Worm (Caenorhabditis elegans): Measurements from ENCODE around the gene F45D3.3.

The F45D3.3 gene

DNA sequence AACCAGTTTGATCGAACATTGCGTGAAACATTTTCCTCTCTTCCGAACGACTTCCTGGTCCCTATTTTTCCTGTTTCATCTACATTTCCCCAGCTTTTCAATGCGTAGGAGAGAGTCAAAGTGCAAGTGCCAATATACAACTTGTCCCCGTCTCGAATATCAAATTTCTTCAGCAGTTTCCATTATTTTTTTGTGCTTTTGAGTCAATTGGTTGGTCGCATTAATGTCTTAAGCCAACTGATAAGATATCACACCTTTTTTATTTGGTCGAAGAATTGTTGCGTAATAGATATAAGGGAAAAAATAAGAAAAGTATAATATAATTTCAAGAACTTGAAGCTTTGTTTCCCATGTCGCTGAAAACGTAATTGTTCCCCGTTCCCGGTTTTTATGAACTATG lies 17.8 kb downstream of the F45D3.3 start:
- TF ChIP-seq ham-2 (GFP tag; optimal IDR thresholded peaks at IDR 0.05) (no peak), unc-39 (tag; optimal IDR thresholded peaks at IDR 0.05) (no peak), zip-8 (tag; optimal IDR thresholded peaks at IDR 0.05) (peak; percentile 75)

- TF ChIP-seq hlh-1 (tag; optimal IDR thresholded peaks at IDR 0.05) = no peak
- peak; percentile 5 for TF ChIP-seq ces-1 (GFP tag; optimal IDR thresholded peaks at IDR 0.05)
These were observed 19.1 kb downstream of the F45D3.3 start for ce11 chrV:12531084-12531483.

- TF ChIP-seq flh-1 (GFP tag; optimal IDR thresholded peaks at IDR 0.05) = no peak
- no peak for TF ChIP-seq nhr-237 (tag; optimal IDR thresholded peaks at IDR 0.05)
- no peak for TF ChIP-seq mls-2 (tag; optimal IDR thresholded peaks at IDR 0.05)
- TF ChIP-seq zip-8 (tag; optimal IDR thresholded peaks at IDR 0.05) = no peak
- TF ChIP-seq snpc-4 (tag; optimal IDR thresholded peaks at IDR 0.05) = no peak
- no peak for TF ChIP-seq nhr-12 (tag; optimal IDR thresholded peaks at IDR 0.05)
- no peak for TF ChIP-seq hlh-1 (tag; optimal IDR thresholded peaks at IDR 0.05)
- TF ChIP-seq ceh-43 (GFP tag; optimal IDR thresholded peaks at IDR 0.05) = no peak
These were observed 20.1 kb downstream of the F45D3.3 start for ce11 chrV:12530129-12530528.

DNA sequence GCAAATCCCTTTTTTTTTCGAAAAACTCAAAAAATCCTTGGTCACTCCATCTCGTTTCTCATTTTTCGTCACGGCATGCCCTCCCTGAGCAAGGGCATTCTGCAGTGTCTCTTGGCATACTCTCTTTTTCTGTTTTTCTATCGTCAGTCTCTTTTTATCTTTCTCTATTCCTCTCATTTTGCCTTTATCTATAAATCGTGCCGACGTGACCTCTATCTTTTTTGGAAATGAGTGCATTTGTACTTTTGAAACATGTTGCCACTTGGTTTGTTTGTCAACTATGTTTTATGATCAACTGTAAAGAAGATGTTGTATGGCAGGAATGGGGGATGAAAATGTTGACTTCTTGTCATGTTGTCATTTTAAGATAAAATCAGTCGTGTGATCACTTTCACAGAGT lies 21.3 kb downstream of the F45D3.3 start:
- TF ChIP-seq flh-1 (GFP tag; optimal IDR thresholded peaks at IDR 0.05) (no peak), lsy-2 (tag; optimal IDR thresholded peaks at IDR 0.05) (no peak), unc-62 (GFP tag; optimal IDR thresholded peaks at IDR 0.05) (no peak), unc-120 (tag; optimal IDR thresholded peaks at IDR 0.05; ENCODE audit: poor library complexity, severe bottlenecking) (no peak), ceh-43 (GFP tag; optimal IDR thresholded peaks at IDR 0.05) (no peak), ham-2 (GFP tag; optimal IDR thresholded peaks at IDR 0.05) (no peak), M03D4.4 (tag; optimal IDR thresholded peaks at IDR 0.05) (no peak), tbx-8 (GFP tag; optimal IDR thresholded peaks at IDR 0.05) (no peak), nhr-28 (tag; optimal IDR thresholded peaks at IDR 0.05) (no peak), pha-4 (tag; optimal IDR thresholded peaks at IDR 0.05) (no peak), elt-3 (tag; optimal IDR thresholded peaks at IDR 0.05) (no peak), elt-1 (tag; optimal IDR thresholded peaks at IDR 0.05; ENCODE audit: borderline replicate concordance, insufficient read depth) (no peak), nhr-237 (tag; optimal IDR thresholded peaks at IDR 0.05) (no peak), mab-5 (tag; optimal IDR thresholded peaks at IDR 0.05) (no peak), ces-1 (GFP tag; optimal IDR thresholded peaks at IDR 0.05) (no peak), mep-1 (tag; optimal IDR thresholded peaks at IDR 0.05) (no peak), zip-8 (tag; optimal IDR thresholded peaks at IDR 0.05) (no peak), sem-2 (GFP tag; optimal IDR thresholded peaks at IDR 0.05) (no peak), drap-1 (GFP tag; optimal IDR thresholded peaks at IDR 0.05) (no peak)

- TF ChIP-seq ham-2 (GFP tag; optimal IDR thresholded peaks at IDR 0.05) = no peak
- TF ChIP-seq drap-1 (GFP tag; optimal IDR thresholded peaks at IDR 0.05) = no peak
- no peak for TF ChIP-seq hlh-1 (tag; optimal IDR thresholded peaks at IDR 0.05)
- TF ChIP-seq nhr-12 (tag; optimal IDR thresholded peaks at IDR 0.05) = no peak
- TF ChIP-seq flh-1 (GFP tag; optimal IDR thresholded peaks at IDR 0.05) = no peak
- no peak for TF ChIP-seq mls-2 (tag; optimal IDR thresholded peaks at IDR 0.05)
- TF ChIP-seq lsy-2 (tag; optimal IDR thresholded peaks at IDR 0.05) = no peak
- no peak for TF ChIP-seq ceh-83 (GFP tag; optimal IDR thresholded peaks at IDR 0.05)
- TF ChIP-seq pha-4 (tag; optimal IDR thresholded peaks at IDR 0.05) = no peak
- no peak for TF ChIP-seq nhr-2 (tag; optimal IDR thresholded peaks at IDR 0.05)
- TF ChIP-seq nhr-76 (tag; optimal IDR thresholded peaks at IDR 0.05) = no peak
- TF ChIP-seq ztf-11 (tag; optimal IDR thresholded peaks at IDR 0.05) = no peak
- no peak for TF ChIP-seq sptf-1 (tag; optimal IDR thresholded peaks at IDR 0.05)
- TF ChIP-seq ceh-43 (GFP tag; optimal IDR thresholded peaks at IDR 0.05) = no peak
These were observed 23.4 kb downstream of the F45D3.3 start, which contains the start of gene F45D3.1 for ce11 chrV:12526758-12527157. Gene F45D3.1, plus strand, starts transcription at chrV:12527058.

ce11 chrV:12526124-12526523 lies 24.1 kb downstream of the F45D3.3 start:
- TF ChIP-seq ceh-43 (GFP tag; optimal IDR thresholded peaks at IDR 0.05) = no peak

- TF ChIP-seq lin-32 (GFP tag; optimal IDR thresholded peaks at IDR 0.05) (no peak), blmp-1 (tag; optimal IDR thresholded peaks at IDR 0.05) (peak; percentile 73)
These were observed 24.7 kb downstream of the F45D3.3 start, which contains the start of gene dyf-4 for ce11 chrV:12525526-12525925. Gene dyf-4, minus strand, starts transcription at chrV:12525738.

All from whole organism, mixed stage, embryonic.